Fruit fly (Drosophila melanogaster): ENCODE data around the gene CG5555.

The CG5555 gene

dm6 chr3R:19181214-19181613, 876 bp upstream of the CG5555 start (continued):
- no peak for TF ChIP-seq insv (GFP tag; optimal IDR thresholded peaks at IDR 0.05)
- no peak for TF ChIP-seq eyg (GFP tag; optimal IDR thresholded peaks at IDR 0.05)
- TF ChIP-seq ato (GFP tag; IDR thresholded peaks at IDR 0.05; ENCODE audit: partially characterized antibody), result no peak
- TF ChIP-seq CG4820 (GFP tag; optimal IDR thresholded peaks at IDR 0.05), result no peak
- no peak for TF ChIP-seq CG14860 (GFP tag; IDR thresholded peaks at IDR 0.05; ENCODE audit: partially characterized antibody)
- TF ChIP-seq CG11696 (GFP tag; IDR thresholded peaks at IDR 0.05), result no peak
- TF ChIP-seq tgo (GFP tag; IDR thresholded peaks at IDR 0.05), result no peak
- no peak for TF ChIP-seq CG12071 (GFP tag; optimal IDR thresholded peaks at IDR 0.05)
- peak; percentile 12 for TF ChIP-seq CG2120 (GFP tag; optimal IDR thresholded peaks at IDR 0.05)
- TF ChIP-seq trem (tag; optimal IDR thresholded peaks at IDR 0.05), result no peak
- no peak for TF ChIP-seq sqz (GFP tag; optimal IDR thresholded peaks at IDR 0.05)
- TF ChIP-seq Sry-β (GFP tag; optimal IDR thresholded peaks at IDR 0.05), result no peak
- no peak for TF ChIP-seq gcm2 (GFP tag; optimal IDR thresholded peaks at IDR 0.05)
- no peak for TF ChIP-seq Hey (tag; optimal IDR thresholded peaks at IDR 0.05)
- no peak for TF ChIP-seq emc (GFP tag; optimal IDR thresholded peaks at IDR 0.05)
- TF ChIP-seq kni (GFP tag; optimal IDR thresholded peaks at IDR 0.05), result no peak
- TF ChIP-seq CG15514 (GFP tag; optimal IDR thresholded peaks at IDR 0.05), result no peak
- TF ChIP-seq BEAF-32 (GFP tag; optimal IDR thresholded peaks at IDR 0.05), result no peak
- no peak for TF ChIP-seq Taf1 (GFP tag; IDR thresholded peaks at IDR 0.05)
- TF ChIP-seq CG13123 (GFP tag; optimal IDR thresholded peaks at IDR 0.05), result no peak
- no peak for TF ChIP-seq so (GFP tag; IDR thresholded peaks at IDR 0.05)
- no peak for TF ChIP-seq chinmo (GFP tag; IDR thresholded peaks at IDR 0.05; ENCODE audit: partially characterized antibody)
- TF ChIP-seq CG2712 (tag; optimal IDR thresholded peaks at IDR 0.05), result no peak
- TF ChIP-seq Xbp1 (GFP tag; optimal IDR thresholded peaks at IDR 0.05), result peak; percentile 10
- TF ChIP-seq CG8924 (tag; optimal IDR thresholded peaks at IDR 0.05), result peak; percentile 5
- TF ChIP-seq CHES-1-like (GFP tag; optimal IDR thresholded peaks at IDR 0.05), result no peak
- no peak for TF ChIP-seq CG4854 (GFP tag; optimal IDR thresholded peaks at IDR 0.05)
- no peak for TF ChIP-seq CG12769 (tag; optimal IDR thresholded peaks at IDR 0.05)
- peak; percentile 6 for TF ChIP-seq PHDP (tag; optimal IDR thresholded peaks at IDR 0.05)
- TF ChIP-seq tup (GFP tag; optimal IDR thresholded peaks at IDR 0.05), result no peak
- no peak for TF ChIP-seq CG2875 (GFP tag; optimal IDR thresholded peaks at IDR 0.05)
- no peak for TF ChIP-seq psq (GFP tag; optimal IDR thresholded peaks at IDR 0.05)
- no peak for TF ChIP-seq CG10979 (tag; optimal IDR thresholded peaks at IDR 0.05)
- no peak for TF ChIP-seq sug (tag; optimal IDR thresholded peaks at IDR 0.05)
- TF ChIP-seq Atf3 (GFP tag; optimal IDR thresholded peaks at IDR 0.05), result no peak
- TF ChIP-seq CG16863 (GFP tag; optimal IDR thresholded peaks at IDR 0.05), result no peak
- TF ChIP-seq nmo (GFP tag; optimal IDR thresholded peaks at IDR 0.05), result peak; percentile 10
- TF ChIP-seq danr (GFP tag; IDR thresholded peaks at IDR 0.05), result no peak
- no peak for TF ChIP-seq ash1 (GFP tag; optimal IDR thresholded peaks at IDR 0.05)
- TF ChIP-seq Elba2 (GFP tag; optimal IDR thresholded peaks at IDR 0.05), result no peak
- no peak for TF ChIP-seq pho (GFP tag; optimal IDR thresholded peaks at IDR 0.05)
- no peak for TF ChIP-seq CG4404 (GFP tag; IDR thresholded peaks at IDR 0.05)
- no peak for TF ChIP-seq row (GFP tag; IDR thresholded peaks at IDR 0.05)
- no peak for TF ChIP-seq nerfin-1 (tag; optimal IDR thresholded peaks at IDR 0.05)
- no peak for TF ChIP-seq CG33557 (GFP tag; optimal IDR thresholded peaks at IDR 0.05)
- peak; percentile 64 for TF ChIP-seq dmrt99B (tag; optimal IDR thresholded peaks at IDR 0.05)
- no peak for TF ChIP-seq chm (GFP tag; IDR thresholded peaks at IDR 0.05)
- no peak for TF ChIP-seq Hr3 (GFP tag; optimal IDR thresholded peaks at IDR 0.05)
- TF ChIP-seq Rx (GFP tag; IDR thresholded peaks at IDR 0.05), result no peak
- no peak for TF ChIP-seq Camta (GFP tag; optimal IDR thresholded peaks at IDR 0.05)
- no peak for TF ChIP-seq vfl (GFP tag; optimal IDR thresholded peaks at IDR 0.05)
- no peak for TF ChIP-seq CG12299 (tag; optimal IDR thresholded peaks at IDR 0.05)
